Fruit fly (Drosophila melanogaster) whole organism, embryonic: Measurements from ENCODE around the gene CG31161.
A peak's percentile ranks its signal among the peaks of the same experiment; 100 is the strongest.

Experiments
- Bdp1 ChIP-seq: fragments of 200-800 bp; sonication (Bioruptor generic); optimal IDR thresholded peaks from 3 replicates; lab custom pipeline; 2016; ENCODE audit warnings: missing biosample characterization, missing genetic modification characterization
- Bgb ChIP-seq: fragments of 200-800 bp; sonication (Bioruptor generic); IDR thresholded peaks from 2 replicates; pipeline ENCODE4 v1.3.6; 2022; ENCODE audit warnings: missing biosample characterization, missing genetic modification characterization; ENCODE audit not compliant: partially characterized antibody
- Bteb2 ChIP-seq: fragments of 200-800 bp; sonication (Bioruptor generic); optimal IDR thresholded peaks from 2 replicates; lab custom pipeline; 2016; ENCODE audit warnings: missing biosample characterization, missing genetic modification characterization
- C15 ChIP-seq: fragments of 200-800 bp; sonication (Bioruptor generic); IDR thresholded peaks from 3 replicates; pipeline ENCODE4 v1.3.6; 2022; ENCODE audit warnings: missing biosample characterization, missing genetic modification characterization
- CG1024 ChIP-seq: fragments of 200-800 bp; sonication (Bioruptor generic); IDR thresholded peaks from 2 replicates; pipeline ENCODE4 v1.3.6; 2022; ENCODE audit warnings: missing biosample characterization, missing genetic modification characterization
- CG10979 ChIP-seq: fragments of 200-800 bp; sonication (Bioruptor generic); optimal IDR thresholded peaks from 2 replicates; lab custom pipeline; 2018; ENCODE audit warnings: missing biosample characterization, mild to moderate bottlenecking, missing genetic modification characterization, moderate library complexity
- CG11093 ChIP-seq: fragments of 200-800 bp; sonication (Bioruptor generic); IDR thresholded peaks from 3 replicates; pipeline ENCODE4 v1.3.6; 2022; ENCODE audit warnings: missing biosample characterization, missing genetic modification characterization
- CG12104 ChIP-seq: fragments of 200-800 bp; sonication (Bioruptor generic); optimal IDR thresholded peaks from 3 replicates; lab custom pipeline; 2016; ENCODE audit warnings: missing biosample characterization, missing genetic modification characterization
- CG13424 ChIP-seq: fragments of 200-800 bp; sonication (Bioruptor generic); optimal IDR thresholded peaks from 2 replicates; lab custom pipeline; 2019; ENCODE audit warnings: missing biosample characterization, mild to moderate bottlenecking, missing genetic modification characterization, moderate library complexity
- CG14710 ChIP-seq: fragments of 200-800 bp; sonication (Bioruptor generic); optimal IDR thresholded peaks from 3 replicates; lab custom pipeline; 2019; ENCODE audit warnings: missing biosample characterization, mild to moderate bottlenecking, missing genetic modification characterization, moderate library complexity
- CG1602 ChIP-seq: fragments of 200-800 bp; sonication (Bioruptor generic); optimal IDR thresholded peaks from 3 replicates; lab custom pipeline; 2016; ENCODE audit warnings: missing biosample characterization, missing genetic modification characterization
- CG17385 ChIP-seq: fragments of 200-800 bp; sonication (Bioruptor generic); optimal IDR thresholded peaks from 3 replicates; lab custom pipeline; 2018; ENCODE audit warnings: missing biosample characterization, mild to moderate bottlenecking, missing genetic modification characterization
- CG17802 ChIP-seq: fragments of 200-800 bp; sonication (Bioruptor generic); optimal IDR thresholded peaks from 2 replicates; lab custom pipeline; 2018; ENCODE audit warnings: missing biosample characterization, mild to moderate bottlenecking, missing genetic modification characterization, moderate library complexity
- CG17829 ChIP-seq: fragments of 200-800 bp; optimal IDR thresholded peaks from 2 replicates; lab custom pipeline; 2019; ENCODE audit warnings: missing biosample characterization, mild to moderate bottlenecking, missing genetic modification characterization, moderate library complexity
- CG2875 ChIP-seq: fragments of 200-800 bp; sonication (Bioruptor generic); optimal IDR thresholded peaks from 2 replicates; lab custom pipeline; 2017; ENCODE audit warnings: missing biosample characterization, mild to moderate bottlenecking, missing genetic modification characterization, missing genetic modification reagents
- CG3065 ChIP-seq: fragments of 200-800 bp; sonication (Bioruptor generic); optimal IDR thresholded peaks from 2 replicates; lab custom pipeline; 2016; ENCODE audit warnings: missing biosample characterization, missing genetic modification characterization
- CG31365 ChIP-seq: fragments of 200-800 bp; sonication (Bioruptor generic); optimal IDR thresholded peaks from 2 replicates; lab custom pipeline; 2018; ENCODE audit warnings: missing biosample characterization, mild to moderate bottlenecking, missing genetic modification characterization
- CG32532 ChIP-seq: fragments of 200-800 bp; sonication (Bioruptor generic); IDR thresholded peaks from 2 replicates; pipeline ENCODE4 v1.3.6; 2022; ENCODE audit warnings: missing biosample characterization, missing genetic modification characterization
- CG4424 ChIP-seq: fragments of 200-800 bp; sonication (Bioruptor generic); optimal IDR thresholded peaks from 3 replicates; lab custom pipeline; 2016; ENCODE audit warnings: missing biosample characterization, missing genetic modification characterization
- CG6854 ChIP-seq: fragments of 200-800 bp; sonication (Bioruptor generic); optimal IDR thresholded peaks from 3 replicates; lab custom pipeline; 2017; ENCODE audit warnings: missing biosample characterization, mild to moderate bottlenecking, missing genetic modification characterization
- CG7372 ChIP-seq: fragments of 200-800 bp; sonication (Bioruptor generic); IDR thresholded peaks from 2 replicates; pipeline ENCODE4 v1.3.6; 2022; ENCODE audit warnings: missing biosample characterization, missing genetic modification characterization
- CG7556 ChIP-seq: fragments of 200-800 bp; sonication (Bioruptor generic); optimal IDR thresholded peaks from 2 replicates; lab custom pipeline; 2017; ENCODE audit warnings: missing biosample characterization, mild to moderate bottlenecking, missing genetic modification characterization
- CG8281 ChIP-seq: fragments of 200-800 bp; sonication (Bioruptor generic); optimal IDR thresholded peaks from 2 replicates; lab custom pipeline; 2018; ENCODE audit warnings: missing biosample characterization, mild to moderate bottlenecking, missing genetic modification characterization, moderate library complexity
- CG8388 ChIP-seq: fragments of 200-800 bp; sonication (Bioruptor generic); optimal IDR thresholded peaks from 2 replicates; lab custom pipeline; 2019; ENCODE audit warnings: missing biosample characterization, mild to moderate bottlenecking, missing genetic modification characterization, moderate library complexity
- Dbx ChIP-seq: fragments of 200-800 bp; sonication (Bioruptor generic); IDR thresholded peaks from 3 replicates; pipeline ENCODE4 v1.3.6; 2022; ENCODE audit warnings: missing biosample characterization, missing genetic modification characterization
- Ets65A ChIP-seq: fragments of 200-800 bp; sonication (Bioruptor generic); peaks from one replicate; lab custom pipeline; 2016; ENCODE audit warnings: missing biosample characterization, missing genetic modification characterization
- Fer2 ChIP-seq: fragments of 200-800 bp; sonication (Bioruptor generic); optimal IDR thresholded peaks from 2 replicates; lab custom pipeline; 2018; ENCODE audit warnings: missing biosample characterization, mild to moderate bottlenecking, missing genetic modification characterization, moderate library complexity
- Hey ChIP-seq: fragments of 200-800 bp; sonication (Bioruptor generic); optimal IDR thresholded peaks from 3 replicates; lab custom pipeline; 2018; ENCODE audit warnings: missing biosample characterization, mild to moderate bottlenecking, missing genetic modification characterization
- Hmx ChIP-seq: fragments of 200-800 bp; sonication (Bioruptor generic); optimal IDR thresholded peaks from 2 replicates; lab custom pipeline; 2016; ENCODE audit warnings: missing biosample characterization, missing genetic modification characterization
- Hr39 ChIP-seq: fragments of >200 bp; optimal IDR thresholded peaks from 2 replicates; lab custom pipeline; 2017
- Lpt ChIP-seq: fragments of >200 bp; optimal IDR thresholded peaks from 2 replicates; lab custom pipeline; 2018; ENCODE audit warnings: missing biosample characterization, missing genetic modification characterization
- Mrtf ChIP-seq: fragments of 200-800 bp; sonication (Bioruptor generic); IDR thresholded peaks from 3 replicates; pipeline ENCODE4 v1.3.6; 2022; ENCODE audit warnings: missing biosample characterization, missing genetic modification characterization
- Nf-YB ChIP-seq: fragments of 200-800 bp; sonication (Bioruptor generic); optimal IDR thresholded peaks from 3 replicates; lab custom pipeline; 2019; ENCODE audit warnings: missing biosample characterization, mild to moderate bottlenecking, missing genetic modification characterization, moderate library complexity
- Opbp ChIP-seq: fragments of 200-800 bp; sonication (Bioruptor generic); IDR thresholded peaks from 3 replicates; pipeline ENCODE4 v1.3.6; 2022; ENCODE audit warnings: missing biosample characterization, missing genetic modification characterization; ENCODE audit not compliant: partially characterized antibody
- Sry-β ChIP-seq: fragments of 200-800 bp; sonication (Bioruptor generic); optimal IDR thresholded peaks from 2 replicates; lab custom pipeline; 2018; ENCODE audit warnings: missing biosample characterization, mild to moderate bottlenecking, missing genetic modification characterization, moderate library complexity
- YL-1 ChIP-seq: fragments of 200-800 bp; sonication (Bioruptor generic); optimal IDR thresholded peaks from 3 replicates; lab custom pipeline; 2017; ENCODE audit warnings: missing biosample characterization, mild to moderate bottlenecking, missing genetic modification characterization
- ara ChIP-seq: fragments of 200-800 bp; sonication (Bioruptor generic); IDR thresholded peaks from 2 replicates; pipeline ENCODE4 v1.3.6; 2022; ENCODE audit warnings: missing biosample characterization, missing genetic modification characterization
- bcd ChIP-seq: fragments of 200-800 bp; sonication (Bioruptor generic); optimal IDR thresholded peaks from 2 replicates; lab custom pipeline; 2017; ENCODE audit warnings: missing biosample characterization, mild to moderate bottlenecking, missing genetic modification characterization
- cwo ChIP-seq: fragments of 200-800 bp; sonication (Bioruptor generic); optimal IDR thresholded peaks from 3 replicates; lab custom pipeline; 2017; ENCODE audit warnings: missing biosample characterization, missing genetic modification characterization, mild to moderate bottlenecking, moderate library complexity, missing genetic modification reagents
- da ChIP-seq: fragments of 200-800 bp; sonication (Bioruptor generic); optimal IDR thresholded peaks from 2 replicates; lab custom pipeline; 2016; ENCODE audit warnings: missing biosample characterization, missing genetic modification characterization
- en ChIP-seq: fragments of 200-800 bp; sonication (Bioruptor generic); optimal IDR thresholded peaks from 2 replicates; lab custom pipeline; 2016; ENCODE audit warnings: missing biosample characterization, missing genetic modification characterization
- gcm ChIP-seq: fragments of 200-800 bp; sonication (Bioruptor generic); optimal IDR thresholded peaks from 2 replicates; lab custom pipeline; 2019; ENCODE audit warnings: missing biosample characterization, mild to moderate bottlenecking, missing genetic modification characterization, moderate library complexity
- gro ChIP-seq: fragments of 200-800 bp; sonication (Bioruptor generic); optimal IDR thresholded peaks from 2 replicates; lab custom pipeline; 2016; ENCODE audit warnings: missing biosample characterization, missing genetic modification characterization
- hkb ChIP-seq, 2 experiments: fragments of 200-800 bp in 1 of 2; fragments of >200 bp in 1 of 2; sonication (Bioruptor generic) in 1 of 2; IDR thresholded peaks in 1 of 2; optimal IDR thresholded peaks in 1 of 2; 2 replicates each; pipeline versions ENCODE4 v1.3.6 to Lab custom; 2017 to 2022; ENCODE audit warnings: missing biosample characterization in 1 of 2, missing genetic modification characterization in 1 of 2
- jing ChIP-seq: fragments of 200-800 bp; sonication (Bioruptor generic); optimal IDR thresholded peaks from 2 replicates; lab custom pipeline; 2018; ENCODE audit warnings: missing biosample characterization, mild to moderate bottlenecking, missing genetic modification characterization
- maf-S ChIP-seq: fragments of 200-800 bp; sonication (Bioruptor generic); optimal IDR thresholded peaks from 2 replicates; lab custom pipeline; 2016; ENCODE audit warnings: missing biosample characterization, missing genetic modification characterization
- nom ChIP-seq: fragments of 200-800 bp; sonication (Bioruptor generic); optimal IDR thresholded peaks from 2 replicates; lab custom pipeline; 2017; ENCODE audit warnings: missing biosample characterization, missing genetic modification characterization, mild to moderate bottlenecking, moderate library complexity, missing genetic modification reagents
- peb ChIP-seq: fragments of 200-800 bp; sonication (Bioruptor generic); IDR thresholded peaks from 2 replicates; pipeline ENCODE4 v1.3.6; 2022; ENCODE audit warnings: missing biosample characterization, missing genetic modification characterization
- pfk ChIP-seq: fragments of 200-800 bp; sonication (Bioruptor generic); optimal IDR thresholded peaks from 2 replicates; lab custom pipeline; 2018; ENCODE audit warnings: missing biosample characterization, mild to moderate bottlenecking, missing genetic modification characterization, moderate library complexity
- pzg ChIP-seq: fragments of 200-800 bp; sonication (Bioruptor generic); optimal IDR thresholded peaks from 3 replicates; lab custom pipeline; 2018; ENCODE audit warnings: missing biosample characterization, mild to moderate bottlenecking, missing genetic modification characterization, moderate library complexity
- z ChIP-seq: fragments of 200-800 bp; sonication (Bioruptor generic); IDR thresholded peaks from 3 replicates; pipeline ENCODE4 v1.3.6; 2022; ENCODE audit warnings: missing biosample characterization, missing genetic modification characterization

Gene CG31161

DNA sequence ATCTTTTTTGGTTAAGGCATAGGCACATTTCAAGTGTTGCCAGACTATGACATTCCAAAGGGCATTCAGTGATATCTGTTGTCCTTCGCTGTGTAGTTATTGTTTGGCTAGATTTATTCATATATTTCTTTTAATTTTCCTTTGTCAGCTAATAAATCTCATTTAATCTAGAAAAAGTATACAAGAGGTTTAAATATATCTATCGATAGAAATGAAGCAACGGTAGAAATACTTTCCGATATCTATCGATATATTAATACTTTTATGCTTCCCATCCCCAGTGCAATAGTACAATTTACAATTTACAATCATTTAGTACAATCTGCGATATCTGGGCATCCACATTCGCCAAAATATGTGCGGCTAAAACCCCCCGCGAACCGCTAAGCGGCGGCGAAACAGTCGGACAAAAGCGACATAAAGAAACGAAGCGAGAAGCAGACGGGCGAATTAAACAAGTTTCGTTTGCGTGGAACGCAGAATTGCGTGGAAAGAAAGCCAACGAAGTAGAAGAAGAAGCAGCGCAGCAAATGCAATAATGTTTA lies 28.8 kb upstream of the CG31161 start, which contains the start of gene Efa6 (continued):
- TF ChIP-seq CG8281 (tag; lab: Kevin White, UChicago) (no peak), Fer2 (tag; lab: Kevin White, UChicago) (no peak), CG11093 (GFP tag; lab: Robert Waterston, UW) (no peak), Hmx (GFP tag; lab: Kevin White, UChicago) (no peak), CG7556 (GFP tag; lab: Kevin White, UChicago) (peak; percentile 21), Bdp1 (GFP tag; lab: Kevin White, UChicago) (no peak), maf-S (GFP tag; lab: Kevin White, UChicago) (peak; percentile 48), CG4424 (GFP tag; lab: Kevin White, UChicago) (peak; percentile 56), cwo (GFP tag; lab: Kevin White, UChicago) (peak; percentile 4), peb (GFP tag; lab: Robert Waterston, UW) (no peak), bcd (GFP tag; lab: Kevin White, UChicago) (peak; percentile 51), Mrtf (GFP tag; lab: Robert Waterston, UW) (no peak), YL-1 (GFP tag; lab: Kevin White, UChicago) (peak; percentile 44), CG1602 (GFP tag; lab: Kevin White, UChicago) (peak; percentile 31), pzg (GFP tag; lab: Kevin White, UChicago) (peak; percentile 81), ara (GFP tag; lab: Robert Waterston, UW) (no peak), CG17829 (tag; lab: Kevin White, UChicago) (peak; percentile 67), da (no peak), CG2875 (no peak), C15 (GFP tag; lab: Robert Waterston, UW) (no peak), Hr39 (lab: Kevin White, UChicago) (no peak), CG32532 (GFP tag; lab: Robert Waterston, UW) (no peak; the same call in 1 of the 2 replicates), CG13424 (tag; lab: Kevin White, UChicago) (peak; percentile 57), Opbp (peak; percentile 86; the same call in 1 of the 3 replicates), Dbx (no peak), CG31365 (tag; lab: Kevin White, UChicago) (no peak), jing (GFP tag; lab: Kevin White, UChicago) (no peak), gro (GFP tag; lab: Kevin White, UChicago) (peak; percentile 59), Nf-YB (GFP tag; lab: Kevin White, UChicago) (no peak), CG1024 (GFP tag; lab: Robert Waterston, UW) (no peak), Hey (tag; lab: Kevin White, UChicago) (no peak), Lpt (no peak), CG3065 (GFP tag; lab: Kevin White, UChicago) (no peak), en (GFP tag; lab: Kevin White, UChicago) (no peak), gcm (GFP tag; lab: Kevin White, UChicago) (peak; percentile 24), CG7372 (no peak), nom (GFP tag; lab: Kevin White, UChicago) (peak; percentile 54), Sry-β (GFP tag; lab: Kevin White, UChicago) (no peak), z (GFP tag; lab: Robert Waterston, UW) (no peak), hkb (optimal IDR thresholded peaks at IDR 0.05; lab: Kevin White, UChicago) (no peak), hkb (GFP tag; IDR thresholded peaks at IDR 0.05; lab: Robert Waterston, UW) (no peak), CG8388 (GFP tag; lab: Kevin White, UChicago) (no peak), pfk (no peak), CG6854 (GFP tag; lab: Kevin White, UChicago) (no peak), CG17385 (GFP tag; lab: Kevin White, UChicago) (peak; percentile 87), CG17802 (tag; lab: Kevin White, UChicago) (no peak), Ets65A (GFP tag; lab: Kevin White, UChicago) (peak; percentile 92), CG12104 (GFP tag; lab: Kevin White, UChicago) (peak; percentile 31), CG14710 (tag; lab: Kevin White, UChicago) (peak; percentile 90), Bteb2 (peak; percentile 30), CG10979 (peak; percentile 5), Bgb (peak; percentile 92)
